Worm (Caenorhabditis elegans) whole organism, L4 larva: ENCODE results near the gene B0546.5.
"Not testable (repeated sequence)": the region's sequence is repeated elsewhere in the genome, so short reads cannot be mapped to it uniquely, and the experiment has no call there.

Experiments
- F44E2.7 ChIP-seq: fragments of 200-800 bp; sonication (Bioruptor generic); IDR thresholded peaks from 2 replicates; pipeline ENCODE4 v2.1.2; 2022; ENCODE audit warnings: missing genetic modification characterization, missing compliant biosample characterization
- ZK546.5 ChIP-seq, 2 experiments: sonication (generic microtip); optimal IDR thresholded peaks; 2 replicates each; lab custom pipeline; 2017; ENCODE audit warnings: missing biosample characterization in 2 of 2, missing genetic modification characterization in 2 of 2
- ceh-28 ChIP-seq: fragments of 150-350 bp; optimal IDR thresholded peaks from 2 replicates; lab custom pipeline; 2014; ENCODE audit warnings: missing biosample characterization, missing genetic modification reagents, missing genetic modification characterization
- egl-27 ChIP-seq: sonication (generic microtip); optimal IDR thresholded peaks from 3 replicates; lab custom pipeline; 2017; ENCODE audit warnings: missing biosample characterization, missing genetic modification reagents, missing genetic modification characterization
- fkh-10 ChIP-seq: fragments of 150-350 bp; optimal IDR thresholded peaks from 2 replicates; lab custom pipeline; 2014; ENCODE audit warnings: missing biosample characterization, missing genetic modification reagents, missing genetic modification characterization
- fos-1 ChIP-seq: fragments of 150-350 bp; optimal IDR thresholded peaks from 2 replicates; lab custom pipeline; 2014; ENCODE audit warnings: missing biosample characterization, missing genetic modification characterization
- hmg-1.1 ChIP-seq: fragments of 200-800 bp; sonication (Bioruptor generic); IDR thresholded peaks from 2 replicates; pipeline ENCODE4 v1.3.6; 2022; ENCODE audit warnings: missing genetic modification reagents, missing genetic modification characterization, missing compliant biosample characterization
- jun-1 ChIP-seq: fragments of 150-350 bp; optimal IDR thresholded peaks from 2 replicates; lab custom pipeline; 2014; ENCODE audit warnings: missing biosample characterization, missing genetic modification reagents, missing genetic modification characterization
- madf-9 ChIP-seq: fragments of 200-800 bp; sonication (Bioruptor generic); conservative IDR thresholded peaks from 2 replicates; pipeline ENCODE4 v1.3.6; 2022; ENCODE audit warnings: missing genetic modification reagents, missing genetic modification characterization, missing compliant biosample characterization
- mes-2 ChIP-seq: sonication (generic microtip); optimal IDR thresholded peaks from 2 replicates; lab custom pipeline; 2016; ENCODE audit warnings: missing genotype, mild to moderate bottlenecking, missing genetic modification characterization, missing compliant biosample characterization; ENCODE audit not compliant: poor library complexity, severe bottlenecking
- nhr-237 ChIP-seq: sonication (generic microtip); optimal IDR thresholded peaks from 2 replicates; lab custom pipeline; 2017; ENCODE audit warnings: missing biosample characterization, missing genetic modification characterization
- nhr-77 ChIP-seq: fragments of 150-350 bp; optimal IDR thresholded peaks from 2 replicates; lab custom pipeline; 2014; ENCODE audit warnings: missing biosample characterization, missing genetic modification characterization
- pha-4 ChIP-seq, 2 experiments: fragments of 150-350 bp in 1 of 2; fragments of 200-800 bp in 1 of 2; sonication (Bioruptor generic) in 1 of 2; IDR thresholded peaks in 1 of 2; optimal IDR thresholded peaks in 1 of 2; 2 replicates each; pipeline versions ENCODE4 v1.3.6 to Lab custom; 2014 to 2022; ENCODE audit warnings: missing genetic modification characterization in 2 of 2, missing genetic modification reagents in 2 of 2, missing biosample characterization in 1 of 2, missing compliant biosample characterization in 1 of 2

ce11 chrIV:3394066-3394465 lies 4.2 kb upstream of the B0546.5 start, which contains the start of gene C04C3.4:
- TF ChIP-seq nhr-77 (tag; lab: Kevin White, UChicago); pha-4 (GFP tag; IDR thresholded peaks at IDR 0.05; lab: Robert Waterston, UW); pha-4 (tag; optimal IDR thresholded peaks at IDR 0.05; lab: Kevin White, UChicago); F44E2.7 (GFP tag; lab: Robert Waterston, UW); ceh-28 (tag; lab: Kevin White, UChicago); madf-9 (GFP tag; lab: Robert Waterston, UW); fos-1 (tag; lab: Kevin White, UChicago); fkh-10 (GFP tag; lab: Kevin White, UChicago); hmg-1.1 (GFP tag; lab: Robert Waterston, UW); nhr-237; ZK546.5 (tag; optimal IDR thresholded peaks at IDR 0.05; lab: Kevin White, UChicago); egl-27 (tag; lab: Kevin White, UChicago); jun-1 (tag; lab: Kevin White, UChicago); mes-2 (tag; lab: Kevin White, UChicago): not testable (repeated sequence)
